Fruit fly (Drosophila melanogaster) whole organism, prepupa: ENCODE data around the gene CG10550.

Experiments
- CG10669 ChIP-seq: fragments of 200-800 bp; sonication (Bioruptor generic); optimal IDR thresholded peaks from 3 replicates; lab custom pipeline; 2018; ENCODE audit warnings: missing biosample characterization, mild to moderate bottlenecking, missing genetic modification characterization, moderate library complexity
- CG11762 ChIP-seq: fragments of 200-800 bp; sonication (Bioruptor generic); optimal IDR thresholded peaks from 3 replicates; lab custom pipeline; 2016; ENCODE audit warnings: missing biosample characterization, missing genetic modification characterization; ENCODE audit not compliant: insufficient read depth
- CG15336 ChIP-seq: fragments of 200-800 bp; sonication (Bioruptor generic); IDR thresholded peaks from 2 replicates; pipeline ENCODE4 v1.3.6; 2022; ENCODE audit warnings: missing biosample characterization, missing genetic modification characterization
- CG1621 ChIP-seq: fragments of 200-800 bp; sonication (Bioruptor generic); optimal IDR thresholded peaks from 3 replicates; lab custom pipeline; 2018; ENCODE audit warnings: missing biosample characterization, mild to moderate bottlenecking, missing genetic modification characterization
- CG16779 ChIP-seq: fragments of 200-800 bp; sonication (Bioruptor generic); optimal IDR thresholded peaks from 3 replicates; lab custom pipeline; 2017; ENCODE audit warnings: missing biosample characterization, mild to moderate bottlenecking, missing genetic modification characterization
- CG31627 ChIP-seq: fragments of 200-800 bp; sonication (Bioruptor generic); optimal IDR thresholded peaks from 3 replicates; lab custom pipeline; 2016; ENCODE audit warnings: missing biosample characterization, missing genetic modification characterization
- CG4318 ChIP-seq: fragments of 200-800 bp; sonication (Bioruptor generic); optimal IDR thresholded peaks from 3 replicates; lab custom pipeline; 2017; ENCODE audit warnings: missing biosample characterization, mild to moderate bottlenecking, missing genetic modification characterization
- CG6163 ChIP-seq: fragments of 200-800 bp; sonication (Bioruptor generic); IDR thresholded peaks from 3 replicates; pipeline ENCODE4 v1.3.6; 2022; ENCODE audit warnings: missing biosample characterization, missing genetic modification characterization
- CG6276 ChIP-seq: fragments of 200-800 bp; sonication (Bioruptor generic); optimal IDR thresholded peaks from 2 replicates; lab custom pipeline; 2017; ENCODE audit warnings: missing biosample characterization, mild to moderate bottlenecking, missing genetic modification characterization
- CG6792 ChIP-seq: fragments of 200-800 bp; sonication (Bioruptor generic); optimal IDR thresholded peaks from 3 replicates; lab custom pipeline; 2016; ENCODE audit warnings: missing biosample characterization, missing genetic modification characterization
- CG6808 ChIP-seq: fragments of 200-800 bp; sonication (Bioruptor generic); optimal IDR thresholded peaks from 3 replicates; lab custom pipeline; 2017; ENCODE audit warnings: missing biosample characterization, missing genetic modification characterization, mild to moderate bottlenecking, moderate library complexity, missing genetic modification reagents
- CG7368 ChIP-seq: fragments of 200-800 bp; sonication (Bioruptor generic); optimal IDR thresholded peaks from 3 replicates; lab custom pipeline; 2016; ENCODE audit warnings: missing biosample characterization, missing genetic modification characterization
- CG8119 ChIP-seq: fragments of 200-800 bp; sonication (Bioruptor generic); IDR thresholded peaks from 3 replicates; pipeline ENCODE4 v1.3.6; 2022; ENCODE audit warnings: missing biosample characterization, missing genetic modification characterization
- Eip75B ChIP-seq: fragments of 200-800 bp; sonication (Bioruptor generic); optimal IDR thresholded peaks from 3 replicates; lab custom pipeline; 2016; ENCODE audit warnings: missing biosample characterization, missing genetic modification characterization
- Eip78C ChIP-seq: fragments of 200-800 bp; sonication (Bioruptor generic); peaks from one replicate; lab custom pipeline; 2016; ENCODE audit warnings: missing biosample characterization, missing genetic modification characterization
- Eip93F ChIP-seq: fragments of 200-800 bp; sonication (Bioruptor generic); optimal IDR thresholded peaks from 2 replicates; lab custom pipeline; 2016; ENCODE audit warnings: missing biosample characterization, mild to moderate bottlenecking, missing genetic modification characterization
- Hr39 ChIP-seq: fragments of 200-800 bp; sonication (Bioruptor generic); optimal IDR thresholded peaks from 2 replicates; lab custom pipeline; 2016; ENCODE audit warnings: missing biosample characterization, missing genetic modification characterization
- Hr4 ChIP-seq: fragments of 200-800 bp; sonication (Bioruptor generic); optimal IDR thresholded peaks from 3 replicates; lab custom pipeline; 2016; ENCODE audit warnings: missing biosample characterization, missing genetic modification characterization
- Lpt ChIP-seq: fragments of 200-800 bp; sonication (Bioruptor generic); optimal IDR thresholded peaks from 3 replicates; lab custom pipeline; 2016; ENCODE audit warnings: missing biosample characterization, missing genetic modification characterization
- Met ChIP-seq: fragments of 200-800 bp; sonication (Bioruptor generic); optimal IDR thresholded peaks from 3 replicates; lab custom pipeline; 2016; ENCODE audit warnings: missing biosample characterization, missing genetic modification characterization
- OdsH ChIP-seq: fragments of 200-800 bp; sonication (Bioruptor generic); optimal IDR thresholded peaks from 3 replicates; lab custom pipeline; 2016; ENCODE audit warnings: missing biosample characterization, missing genetic modification characterization
- Sox102F ChIP-seq: fragments of 200-800 bp; sonication (Bioruptor generic); optimal IDR thresholded peaks from 2 replicates; lab custom pipeline; 2016; ENCODE audit warnings: missing biosample characterization, mild to moderate bottlenecking, missing genetic modification characterization
- Sox14 ChIP-seq: fragments of 200-800 bp; sonication (Bioruptor generic); optimal IDR thresholded peaks from 3 replicates; lab custom pipeline; 2016; ENCODE audit warnings: missing biosample characterization, missing genetic modification characterization
- achi ChIP-seq: fragments of 200-800 bp; sonication (Bioruptor generic); optimal IDR thresholded peaks from 3 replicates; lab custom pipeline; 2016; ENCODE audit warnings: missing biosample characterization, missing genetic modification characterization
- acj6 ChIP-seq: fragments of 200-800 bp; sonication (Bioruptor generic); optimal IDR thresholded peaks from 3 replicates; lab custom pipeline; 2016; ENCODE audit warnings: missing biosample characterization, missing genetic modification characterization
- cyc ChIP-seq: fragments of 200-800 bp; sonication (Bioruptor generic); optimal IDR thresholded peaks from 3 replicates; lab custom pipeline; 2016; ENCODE audit warnings: missing biosample characterization, missing genetic modification characterization
- dac ChIP-seq: fragments of 200-800 bp; sonication (Bioruptor generic); optimal IDR thresholded peaks from 2 replicates; lab custom pipeline; 2017; ENCODE audit warnings: missing biosample characterization, mild to moderate bottlenecking, missing genetic modification characterization
- eg ChIP-seq: fragments of 200-800 bp; sonication (Bioruptor generic); IDR thresholded peaks from 3 replicates; pipeline ENCODE4 v1.3.6; 2022; ENCODE audit warnings: missing biosample characterization, missing genetic modification characterization
- esn ChIP-seq: fragments of 200-800 bp; sonication (Bioruptor generic); optimal IDR thresholded peaks from 2 replicates; lab custom pipeline; 2016; ENCODE audit warnings: missing biosample characterization, mild to moderate bottlenecking, missing genetic modification characterization, moderate library complexity
- fd59A ChIP-seq: fragments of 200-800 bp; sonication (Bioruptor generic); optimal IDR thresholded peaks from 2 replicates; lab custom pipeline; 2017; ENCODE audit warnings: missing biosample characterization, mild to moderate bottlenecking, missing genetic modification characterization, missing genetic modification reagents
- fd85E ChIP-seq: fragments of 200-800 bp; sonication (Bioruptor generic); optimal IDR thresholded peaks from 3 replicates; lab custom pipeline; 2016; ENCODE audit warnings: missing biosample characterization, missing genetic modification characterization
- lz ChIP-seq: fragments of 200-800 bp; sonication (Bioruptor generic); optimal IDR thresholded peaks from 3 replicates; lab custom pipeline; 2016; ENCODE audit warnings: missing biosample characterization, missing genetic modification characterization
- net ChIP-seq: fragments of 200-800 bp; sonication (Bioruptor generic); optimal IDR thresholded peaks from 3 replicates; lab custom pipeline; 2016; ENCODE audit warnings: missing biosample characterization, missing genetic modification characterization
- pdm3 ChIP-seq: fragments of 200-800 bp; sonication (Bioruptor generic); optimal IDR thresholded peaks from 3 replicates; lab custom pipeline; 2016; ENCODE audit warnings: missing biosample characterization, missing genetic modification characterization
- spab ChIP-seq: fragments of 200-800 bp; sonication (Bioruptor generic); optimal IDR thresholded peaks from 2 replicates; lab custom pipeline; 2017; ENCODE audit warnings: missing biosample characterization, mild to moderate bottlenecking, missing genetic modification characterization, missing genetic modification reagents
- ss ChIP-seq, 2 experiments: fragments of 200-800 bp; sonication (Bioruptor generic); optimal IDR thresholded peaks; 2 replicates in 1 of 2; 3 replicates in 1 of 2; lab custom pipeline; 2017 to 2018; ENCODE audit warnings: mild to moderate bottlenecking in 2 of 2, missing biosample characterization in 2 of 2, missing genetic modification characterization in 2 of 2, moderate library complexity in 1 of 2
- svp ChIP-seq: fragments of 200-800 bp; sonication (Bioruptor generic); peaks from one replicate; lab custom pipeline; 2016; ENCODE audit warnings: missing biosample characterization, missing genetic modification characterization
- vri ChIP-seq: fragments of 200-800 bp; sonication (Bioruptor generic); optimal IDR thresholded peaks from 3 replicates; lab custom pipeline; 2016; ENCODE audit warnings: missing biosample characterization, mild to moderate bottlenecking, missing genetic modification characterization

Gene CG10550

DNA sequence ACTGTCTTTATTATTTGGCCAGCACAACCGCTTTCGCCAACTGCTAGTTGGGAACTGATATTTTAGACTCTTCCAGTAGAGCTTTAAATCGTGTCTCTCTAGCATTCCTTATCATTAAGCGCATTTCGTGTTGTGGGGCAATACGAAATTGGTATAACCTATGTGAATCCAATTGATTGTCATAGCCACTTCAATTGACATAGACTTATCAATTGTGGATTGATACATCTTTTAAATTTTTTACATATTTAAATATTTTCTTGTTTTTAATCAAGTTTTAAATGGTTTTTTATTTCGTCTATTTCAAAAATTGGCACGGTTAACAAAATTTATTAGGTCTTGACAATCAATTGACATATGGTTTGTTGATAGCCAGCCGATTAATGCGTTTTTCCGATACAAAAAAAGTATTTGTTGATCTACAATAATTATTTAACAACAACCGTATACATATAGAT is 8.7 kb downstream of the CG10550 start, which contains the start of gene CG31288:
TSS of gene CG31288 (minus strand) at position 51 of the 458 bp plus-strand sequence.
- TF ChIP-seq CG15336 (no peak), CG4318 (GFP tag; lab: Kevin White, UChicago) (no peak), CG31627 (GFP tag; lab: Kevin White, UChicago) (no peak), CG6163 (GFP tag; lab: Robert Waterston, UW) (no peak), vri (no peak), svp (GFP tag; lab: Kevin White, UChicago) (no peak), spab (GFP tag; lab: Kevin White, UChicago) (no peak), dac (GFP tag; lab: Kevin White, UChicago) (no peak), CG10669 (GFP tag; lab: Kevin White, UChicago) (no peak), Eip93F (GFP tag; lab: Kevin White, UChicago) (no peak), fd59A (no peak), achi (GFP tag; lab: Kevin White, UChicago) (no peak), CG11762 (no peak), CG6808 (GFP tag; lab: Kevin White, UChicago) (no peak), net (GFP tag; lab: Kevin White, UChicago) (no peak), pdm3 (no peak), fd85E (GFP tag; lab: Kevin White, UChicago) (no peak), Eip75B (GFP tag; lab: Kevin White, UChicago) (no peak)

DNA sequence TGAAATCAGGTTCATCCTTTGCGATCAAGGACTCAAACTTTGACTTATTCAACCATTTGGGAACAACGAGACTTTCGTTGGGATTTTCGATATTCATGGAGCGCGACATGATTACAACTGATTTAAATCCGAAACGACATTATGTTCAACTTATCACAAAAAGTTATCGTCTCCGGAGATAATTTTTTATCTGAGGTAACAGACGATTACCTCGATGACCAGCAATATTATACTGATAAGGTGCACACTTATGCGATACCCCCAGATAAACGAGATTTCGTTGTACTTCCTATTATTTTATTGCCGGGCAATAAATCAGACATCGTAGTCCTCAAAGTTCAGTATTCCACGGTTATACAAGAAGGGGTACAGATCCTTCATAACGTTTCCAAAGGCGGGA is 10.5 kb downstream of the CG10550 start, which contains the start of gene CG31097:
TSS of gene CG31097 (minus strand) at position 101 of the 400 bp plus-strand sequence.
- TF ChIP-seq fd59A (no peak), CG16779 (no peak), Eip78C (GFP tag; lab: Kevin White, UChicago) (no peak), eg (GFP tag; lab: Robert Waterston, UW) (no peak), dac (GFP tag; lab: Kevin White, UChicago) (no peak), CG7368 (GFP tag; lab: Kevin White, UChicago) (no peak), cyc (GFP tag; lab: Kevin White, UChicago) (no peak), Lpt (no peak), CG8119 (GFP tag; lab: Robert Waterston, UW) (no peak), Sox102F (no peak), CG6792 (no peak), OdsH (GFP tag; lab: Kevin White, UChicago) (no peak), CG4318 (GFP tag; lab: Kevin White, UChicago) (no peak), Hr39 (no peak), lz (GFP tag; lab: Kevin White, UChicago) (no peak), CG1621 (tag; lab: Kevin White, UChicago) (no peak)

DNA sequence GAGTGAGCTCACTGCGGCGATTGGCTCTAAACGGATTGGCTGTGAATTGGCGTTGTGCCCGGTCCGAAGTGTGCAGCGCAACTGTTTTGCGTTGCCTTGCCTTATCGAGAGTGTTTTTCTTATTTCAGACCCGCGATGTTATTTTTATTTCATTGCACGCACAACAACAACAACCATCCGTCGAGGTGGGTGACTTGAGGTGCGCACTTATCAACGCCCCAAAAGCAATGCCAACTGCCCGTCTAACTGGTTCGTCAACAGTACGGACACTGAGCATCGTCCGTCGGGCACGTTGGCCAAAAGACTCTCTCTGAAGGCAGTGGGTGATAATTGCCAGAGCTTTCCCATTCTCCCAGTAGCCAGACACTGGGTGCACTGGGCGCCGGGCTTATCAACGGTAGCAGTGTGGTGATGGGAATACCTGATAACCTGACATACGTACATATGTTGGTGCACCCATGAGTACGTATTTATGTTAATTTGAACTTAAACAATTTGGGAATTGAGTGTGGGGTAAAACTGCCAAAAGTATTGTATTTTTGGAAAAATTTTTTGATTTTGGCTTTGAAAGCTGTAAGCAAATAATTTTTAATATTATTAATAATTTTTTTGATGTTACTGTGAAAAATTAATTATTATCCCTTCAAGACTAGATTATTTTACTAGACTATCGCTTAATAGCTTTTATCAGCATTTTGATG is 12.7 kb downstream of the CG10550 start, which contains the start of gene CG31102:
TSS of gene CG31102 (minus strand) at position 275 of the 701 bp plus-strand sequence.
- TF ChIP-seq CG31627 (GFP tag; lab: Kevin White, UChicago) (no peak), esn (peak; percentile 5), Eip93F (GFP tag; lab: Kevin White, UChicago) (no peak), Sox14 (no peak), Hr4 (GFP tag; lab: Kevin White, UChicago) (no peak), CG16779 (no peak), CG7368 (GFP tag; lab: Kevin White, UChicago) (no peak), CG6163 (GFP tag; lab: Robert Waterston, UW) (no peak; the same call in 2 of the 3 replicates), ss (GFP tag; optimal IDR thresholded peaks at IDR 0.05; lab: Kevin White, UChicago) (peak in 1 of 2 experiments; percentile 4), acj6 (no peak), CG6808 (GFP tag; lab: Kevin White, UChicago) (no peak), eg (GFP tag; lab: Robert Waterston, UW) (no peak; the same call in 2 of the 3 replicates), spab (GFP tag; lab: Kevin White, UChicago) (no peak), CG6276 (GFP tag; lab: Kevin White, UChicago) (peak; percentile 21), svp (GFP tag; lab: Kevin White, UChicago) (peak; percentile 90), CG10669 (GFP tag; lab: Kevin White, UChicago) (no peak), vri (peak; percentile 79), Met (GFP tag; lab: Kevin White, UChicago) (no peak)
